Fruit fly (Drosophila melanogaster) whole organism, embryonic: ENCODE results near the gene CG5139.

Experiments used
- ATbp ChIP-seq: fragments of 200-800 bp; sonication (Bioruptor generic); optimal IDR thresholded peaks from 2 replicates; lab custom pipeline; 2017; ENCODE audit warnings: missing biosample characterization, mild to moderate bottlenecking, missing genetic modification characterization, missing genetic modification reagents
- Abd-B ChIP-seq: fragments of 200-800 bp; sonication (Bioruptor generic); optimal IDR thresholded peaks from 2 replicates; lab custom pipeline; 2018; ENCODE audit warnings: missing biosample characterization, mild to moderate bottlenecking, missing genetic modification characterization, moderate library complexity
- Atf3 ChIP-seq: fragments of 200-800 bp; sonication (Bioruptor generic); optimal IDR thresholded peaks from 3 replicates; lab custom pipeline; 2016; ENCODE audit warnings: missing biosample characterization, missing genetic modification characterization
- Awh ChIP-seq: fragments of 200-800 bp; sonication (Bioruptor generic); IDR thresholded peaks from 2 replicates; pipeline ENCODE4, ENCODE4 v1.3.6; 2022; ENCODE audit warnings: missing biosample characterization, missing genetic modification characterization
- C15 ChIP-seq: fragments of 200-800 bp; sonication (Bioruptor generic); IDR thresholded peaks from 3 replicates; pipeline ENCODE4 v1.3.6; 2022; ENCODE audit warnings: missing biosample characterization, missing genetic modification characterization
- CG10209 ChIP-seq: fragments of 200-800 bp; sonication (Bioruptor generic); optimal IDR thresholded peaks from 3 replicates; lab custom pipeline; 2017; ENCODE audit warnings: missing biosample characterization, mild to moderate bottlenecking, missing genetic modification characterization, missing genetic modification reagents
- CG11093 ChIP-seq: fragments of 200-800 bp; sonication (Bioruptor generic); IDR thresholded peaks from 3 replicates; pipeline ENCODE4 v1.3.6; 2022; ENCODE audit warnings: missing biosample characterization, missing genetic modification characterization
- CG11560 ChIP-seq: fragments of 200-800 bp; sonication (Bioruptor generic); IDR thresholded peaks from 3 replicates; pipeline ENCODE4 v1.3.6; 2022; ENCODE audit warnings: missing biosample characterization, missing genetic modification characterization
- CG11696 ChIP-seq: fragments of 200-800 bp; sonication (Bioruptor generic); IDR thresholded peaks from 2 replicates; pipeline ENCODE4 v1.3.6; 2022; ENCODE audit warnings: missing biosample characterization, missing genetic modification characterization
- CG12299 ChIP-seq: fragments of 200-800 bp; sonication (Bioruptor generic); optimal IDR thresholded peaks from 2 replicates; lab custom pipeline; 2018; ENCODE audit warnings: missing biosample characterization, mild to moderate bottlenecking, missing genetic modification characterization
- CG12744 ChIP-seq: fragments of 200-800 bp; sonication (Bioruptor generic); optimal IDR thresholded peaks from 2 replicates; lab custom pipeline; 2016; ENCODE audit warnings: missing biosample characterization, missing genetic modification characterization
- CG14860 ChIP-seq: fragments of 200-800 bp; sonication (Bioruptor generic); IDR thresholded peaks from 3 replicates; pipeline ENCODE4 v1.3.6; 2022; ENCODE audit warnings: missing biosample characterization, missing genetic modification characterization; ENCODE audit not compliant: partially characterized antibody
- CG16815 ChIP-seq: fragments of 200-800 bp; sonication (Bioruptor generic); optimal IDR thresholded peaks from 3 replicates; lab custom pipeline; 2017; ENCODE audit warnings: missing biosample characterization, mild to moderate bottlenecking, missing genetic modification characterization
- CG16863 ChIP-seq: fragments of 200-800 bp; sonication (Bioruptor generic); optimal IDR thresholded peaks from 3 replicates; lab custom pipeline; 2016; ENCODE audit warnings: missing biosample characterization, missing genetic modification characterization
- CG17186 ChIP-seq: fragments of 200-800 bp; sonication (Bioruptor generic); optimal IDR thresholded peaks from 3 replicates; lab custom pipeline; 2017; ENCODE audit warnings: missing biosample characterization, missing genetic modification reagents, missing genetic modification characterization
- CG17359 ChIP-seq: fragments of 200-800 bp; sonication (Bioruptor generic); optimal IDR thresholded peaks from 3 replicates; lab custom pipeline; 2018; ENCODE audit warnings: missing biosample characterization, mild to moderate bottlenecking, missing genetic modification characterization, moderate library complexity
- CG1832 ChIP-seq: fragments of 200-800 bp; sonication (Bioruptor generic); optimal IDR thresholded peaks from 2 replicates; lab custom pipeline; 2017; ENCODE audit warnings: missing biosample characterization, mild to moderate bottlenecking, missing genetic modification characterization, inconsistent platforms
- CG31388 ChIP-seq: fragments of 200-800 bp; sonication (Bioruptor generic); optimal IDR thresholded peaks from 2 replicates; lab custom pipeline; 2016; ENCODE audit warnings: missing biosample characterization, missing genetic modification characterization
- CG4328 ChIP-seq: fragments of 200-800 bp; sonication (Bioruptor generic); optimal IDR thresholded peaks from 3 replicates; lab custom pipeline; 2017; ENCODE audit warnings: missing biosample characterization, missing genetic modification reagents, missing genetic modification characterization
- CG4854 ChIP-seq: fragments of 200-800 bp; sonication (Bioruptor generic); optimal IDR thresholded peaks from 2 replicates; lab custom pipeline; 2016; ENCODE audit warnings: missing biosample characterization, missing genetic modification characterization, inconsistent platforms
- CG7839 ChIP-seq: fragments of 200-800 bp; sonication (Bioruptor generic); optimal IDR thresholded peaks from 3 replicates; lab custom pipeline; 2018; ENCODE audit warnings: missing biosample characterization, mild to moderate bottlenecking, missing genetic modification characterization, moderate library complexity
- CG9609 ChIP-seq: fragments of 200-800 bp; sonication (Bioruptor generic); optimal IDR thresholded peaks from 3 replicates; lab custom pipeline; 2016; ENCODE audit warnings: missing biosample characterization, missing genetic modification characterization
- CG9932 ChIP-seq: fragments of 200-800 bp; sonication (Bioruptor generic); IDR thresholded peaks from 2 replicates; pipeline ENCODE4 v1.3.6; 2022; ENCODE audit warnings: missing biosample characterization, missing genetic modification characterization
- Dip2 ChIP-seq: fragments of 200-800 bp; sonication (Bioruptor generic); IDR thresholded peaks from 2 replicates; pipeline ENCODE4 v1.3.6; 2022; ENCODE audit warnings: missing biosample characterization, missing genetic modification characterization
- Doc2 ChIP-seq: fragments of 200-800 bp; sonication (Bioruptor generic); IDR thresholded peaks from 2 replicates; pipeline ENCODE4 v1.3.6; 2022; ENCODE audit warnings: missing biosample characterization, missing genetic modification characterization
- Fer3 ChIP-seq: fragments of 200-800 bp; sonication (Bioruptor generic); optimal IDR thresholded peaks from 2 replicates; lab custom pipeline; 2018; ENCODE audit warnings: missing biosample characterization, mild to moderate bottlenecking, missing genetic modification characterization, moderate library complexity
- GATAe ChIP-seq: fragments of 200-800 bp; sonication (Bioruptor generic); conservative IDR thresholded peaks from 2 replicates; pipeline ENCODE4 v1.3.6; 2022; ENCODE audit warnings: missing biosample characterization, missing genetic modification characterization
- Gug ChIP-seq: fragments of 200-800 bp; sonication (Bioruptor generic); IDR thresholded peaks from 4 replicates; pipeline ENCODE4 v1.3.6; 2022; ENCODE audit warnings: missing biosample characterization, missing genetic modification characterization
- H2.0 ChIP-seq: fragments of 200-800 bp; sonication (Bioruptor generic); IDR thresholded peaks from 2 replicates; pipeline ENCODE4 v1.3.6; 2022; ENCODE audit warnings: missing biosample characterization, missing genetic modification characterization
- HLH3B ChIP-seq: fragments of 200-800 bp; sonication (Bioruptor generic); IDR thresholded peaks from 2 replicates; pipeline ENCODE4 v1.3.6; 2022; ENCODE audit warnings: missing biosample characterization, missing genetic modification characterization
- Hand ChIP-seq: fragments of 200-800 bp; sonication (Bioruptor generic); optimal IDR thresholded peaks from 2 replicates; lab custom pipeline; 2017; ENCODE audit warnings: mild to moderate bottlenecking, missing biosample characterization, missing genetic modification reagents, missing genetic modification characterization
- Lpt ChIP-seq: fragments of >200 bp; optimal IDR thresholded peaks from 2 replicates; lab custom pipeline; 2018; ENCODE audit warnings: missing biosample characterization, missing genetic modification characterization
- Nf-YA ChIP-seq: fragments of 200-800 bp; sonication (Bioruptor generic); IDR thresholded peaks from 2 replicates; pipeline ENCODE4 v1.3.6; 2022; ENCODE audit warnings: missing biosample characterization, missing genetic modification characterization
- Spps ChIP-seq: fragments of 200-800 bp; sonication (Bioruptor generic); optimal IDR thresholded peaks from 2 replicates; lab custom pipeline; 2018; ENCODE audit warnings: missing biosample characterization, mild to moderate bottlenecking, missing genetic modification characterization
- Usf ChIP-seq: fragments of 200-800 bp; sonication (Bioruptor generic); optimal IDR thresholded peaks from 2 replicates; lab custom pipeline; 2017; ENCODE audit warnings: missing genotype, missing biosample characterization, missing genetic modification characterization
- cg ChIP-seq: fragments of 200-800 bp; sonication (Bioruptor generic); optimal IDR thresholded peaks from 3 replicates; lab custom pipeline; 2019; ENCODE audit warnings: missing biosample characterization, mild to moderate bottlenecking, missing genetic modification characterization, moderate library complexity
- chif ChIP-seq, 2 experiments: fragments of 200-800 bp; sonication (Bioruptor generic); optimal IDR thresholded peaks; 3 replicates each; lab custom pipeline; 2016; ENCODE audit warnings: missing biosample characterization in 2 of 2, missing genetic modification characterization in 2 of 2
- crc ChIP-seq: fragments of 200-800 bp; sonication (Bioruptor generic); optimal IDR thresholded peaks from 2 replicates; lab custom pipeline; 2016; ENCODE audit warnings: missing biosample characterization, missing genetic modification characterization
- dmrt99B ChIP-seq: fragments of 200-800 bp; sonication (Bioruptor generic); optimal IDR thresholded peaks from 2 replicates; lab custom pipeline; 2018; ENCODE audit warnings: missing biosample characterization, mild to moderate bottlenecking, missing genetic modification characterization, moderate library complexity
- en ChIP-seq: fragments of 200-800 bp; sonication (Bioruptor generic); optimal IDR thresholded peaks from 2 replicates; lab custom pipeline; 2016; ENCODE audit warnings: missing biosample characterization, missing genetic modification characterization
- fd3F ChIP-seq: fragments of 200-800 bp; sonication (Bioruptor generic); optimal IDR thresholded peaks from 2 replicates; lab custom pipeline; 2018; ENCODE audit warnings: missing biosample characterization, mild to moderate bottlenecking, missing genetic modification characterization, moderate library complexity
- gfzf ChIP-seq: fragments of 200-800 bp; sonication (Bioruptor generic); optimal IDR thresholded peaks from 2 replicates; lab custom pipeline; 2016; ENCODE audit warnings: missing biosample characterization, mild to moderate bottlenecking, missing genetic modification characterization, moderate library complexity
- nmo ChIP-seq: fragments of 200-800 bp; sonication (Bioruptor generic); optimal IDR thresholded peaks from 2 replicates; lab custom pipeline; 2018; ENCODE audit warnings: missing biosample characterization, mild to moderate bottlenecking, missing genetic modification characterization, moderate library complexity
- nom ChIP-seq: fragments of 200-800 bp; sonication (Bioruptor generic); optimal IDR thresholded peaks from 2 replicates; lab custom pipeline; 2017; ENCODE audit warnings: missing biosample characterization, missing genetic modification characterization, mild to moderate bottlenecking, moderate library complexity, missing genetic modification reagents
- phol ChIP-seq: fragments of 200-800 bp; sonication (Bioruptor generic); optimal IDR thresholded peaks from 3 replicates; lab custom pipeline; 2018; ENCODE audit warnings: missing biosample characterization, mild to moderate bottlenecking, missing genetic modification characterization, moderate library complexity
- seq ChIP-seq: fragments of 200-800 bp; sonication (Bioruptor generic); IDR thresholded peaks from 2 replicates; pipeline ENCODE4 v1.3.6; 2022; ENCODE audit warnings: missing biosample characterization, missing genetic modification characterization
- sob ChIP-seq: fragments of 200-800 bp; sonication (Bioruptor generic); IDR thresholded peaks from 2 replicates; pipeline ENCODE4 v1.3.6; 2022; ENCODE audit warnings: missing biosample characterization, missing genetic modification characterization
- tin ChIP-seq: fragments of 200-800 bp; sonication (Bioruptor generic); optimal IDR thresholded peaks from 3 replicates; lab custom pipeline; 2016; ENCODE audit warnings: missing biosample characterization, missing genetic modification characterization
- tio ChIP-seq: fragments of 200-800 bp; sonication (Bioruptor generic); optimal IDR thresholded peaks from 2 replicates; lab custom pipeline; 2017; ENCODE audit warnings: missing biosample characterization, missing genetic modification characterization, inconsistent platforms
- ttk ChIP-seq: fragments of 200-800 bp; sonication (Bioruptor generic); IDR thresholded peaks from 2 replicates; pipeline ENCODE4 v2.1.2; 2022; ENCODE audit warnings: missing biosample characterization, missing genetic modification characterization
- zf30C ChIP-seq: fragments of 200-800 bp; sonication (Bioruptor generic); optimal IDR thresholded peaks from 3 replicates; lab custom pipeline; 2018; ENCODE audit warnings: missing biosample characterization, mild to moderate bottlenecking, missing genetic modification characterization

The CG5139 gene

dm6 chr2L:1207432-1207831 is 8.4 kb upstream of the CG5139 start (continued):
- peak; percentile 56; the same call in 3 of the 4 replicates for TF ChIP-seq Gug (GFP tag; lab: Robert Waterston, UW)
- TF ChIP-seq CG1832: no peak
- no peak for TF ChIP-seq fd3F (GFP tag; lab: Kevin White, UChicago)
- peak; percentile 61 for TF ChIP-seq Nf-YA (GFP tag; lab: Robert Waterston, UW)
- peak; percentile 62 for TF ChIP-seq ATbp (GFP tag; lab: Kevin White, UChicago)
- no peak for TF ChIP-seq cg (GFP tag; lab: Kevin White, UChicago)
- peak; percentile 72 for TF ChIP-seq CG9932
- TF ChIP-seq CG11093 (GFP tag; lab: Robert Waterston, UW): peak; percentile 51; the same call in 1 of the 3 replicates
- TF ChIP-seq Dip2 (GFP tag; lab: Robert Waterston, UW): peak; percentile 24; the same call in 1 of the 2 replicates
- TF ChIP-seq CG16863 (GFP tag; lab: Kevin White, UChicago): peak; percentile 7
- TF ChIP-seq tio: peak; percentile 39
- TF ChIP-seq CG12299 (tag; lab: Kevin White, UChicago): peak; percentile 42
- TF ChIP-seq gfzf: no peak
- TF ChIP-seq GATAe (GFP tag; lab: Robert Waterston, UW): no peak
- TF ChIP-seq CG14860: no peak
- TF ChIP-seq zf30C (GFP tag; lab: Kevin White, UChicago): no peak
- no peak for TF ChIP-seq Usf
- peak; percentile 69 for TF ChIP-seq HLH3B
- TF ChIP-seq CG4854 (GFP tag; lab: Kevin White, UChicago): no peak
- 0 out of 3 replicates have a peak, but pooled peaks have one; percentile 44 for TF ChIP-seq C15 (GFP tag; lab: Robert Waterston, UW)
- TF ChIP-seq CG17359: peak; percentile 38
- peak; percentile 24 for TF ChIP-seq CG16815 (GFP tag; lab: Kevin White, UChicago)
- TF ChIP-seq seq: peak; percentile 64
- TF ChIP-seq Lpt (GFP tag; lab: Kevin White, UChicago): no peak
- no peak for TF ChIP-seq Spps (tag; lab: Kevin White, UChicago)
- TF ChIP-seq en: no peak
- peak; percentile 58; the same call in 1 of the 2 replicates for TF ChIP-seq CG11696 (GFP tag; lab: Robert Waterston, UW)
- peak; percentile 61 for TF ChIP-seq dmrt99B (tag; lab: Kevin White, UChicago)
- peak; percentile 54 for TF ChIP-seq CG10209 (GFP tag; lab: Kevin White, UChicago)
- TF ChIP-seq crc (GFP tag; lab: Kevin White, UChicago): no peak
- peak in 1 of 2 experiments; percentile 26 for TF ChIP-seq chif (GFP tag; optimal IDR thresholded peaks at IDR 0.05; lab: Kevin White, UChicago)
- TF ChIP-seq CG7839 (tag; lab: Kevin White, UChicago): peak; percentile 64
- peak; percentile 12 for TF ChIP-seq phol
- no peak for TF ChIP-seq CG31388 (GFP tag; lab: Kevin White, UChicago)
- peak; percentile 47 for TF ChIP-seq Fer3 (tag; lab: Kevin White, UChicago)
- TF ChIP-seq nom (GFP tag; lab: Kevin White, UChicago): no peak
- 0 out of 2 replicates have a peak, but pooled peaks have one; percentile 19 for TF ChIP-seq ttk
- TF ChIP-seq CG9609 (GFP tag; lab: Kevin White, UChicago): peak; percentile 2
- TF ChIP-seq tin (GFP tag; lab: Kevin White, UChicago): no peak
- TF ChIP-seq Awh (GFP tag; lab: Robert Waterston, UW): 0 out of 2 replicates have a peak, but pooled peaks have one; percentile 56
- TF ChIP-seq CG12744 (GFP tag; lab: Kevin White, UChicago): no peak
- TF ChIP-seq CG17186 (GFP tag; lab: Kevin White, UChicago): no peak
- peak; percentile 71 for TF ChIP-seq sob (GFP tag; lab: Robert Waterston, UW)
- no peak for TF ChIP-seq CG4328 (GFP tag; lab: Kevin White, UChicago)
- TF ChIP-seq H2.0: peak; percentile 59; the same call in 1 of the 2 replicates
- 0 out of 3 replicates have a peak, but pooled peaks have one; percentile 25 for TF ChIP-seq CG11560 (tag; lab: Robert Waterston, UW)
- peak; percentile 23 for TF ChIP-seq Abd-B (GFP tag; lab: Kevin White, UChicago)
- no peak for TF ChIP-seq Atf3
- TF ChIP-seq nmo (GFP tag; lab: Kevin White, UChicago): peak; percentile 13
- peak; percentile 23; the same call in 1 of the 2 replicates for TF ChIP-seq Doc2 (GFP tag; lab: Robert Waterston, UW)
- peak; percentile 81 for TF ChIP-seq Hand (GFP tag; lab: Kevin White, UChicago)
